Fruit fly (Drosophila melanogaster): ENCODE data around the gene PolI.

- TF ChIP-seq psq (optimal IDR thresholded peaks at IDR 0.05) (no peak), Sin3A (optimal IDR thresholded peaks at IDR 0.05) (no peak), Myc (optimal IDR thresholded peaks at IDR 0.05) (no peak)
Measured at dm6 chr3R:8285727-8286344, 52.5 kb downstream of the PolI start.

Data from Kc167 (cell line).